Worm (Caenorhabditis elegans) whole organism, young adult: ENCODE results near the gene F11C7.6.

Experiments used
- B0261.1 ChIP-seq: sonication (generic microtip); optimal IDR thresholded peaks from 2 replicates; lab custom pipeline; 2016; ENCODE audit warnings: mild to moderate bottlenecking, missing genetic modification characterization, moderate library complexity, missing compliant biosample characterization
- B0336.3 ChIP-seq: fragments of 200-800 bp; sonication (Bioruptor generic); IDR thresholded peaks from 2 replicates; pipeline ENCODE4 v1.3.6; 2022; ENCODE audit warnings: missing genetic modification characterization, missing compliant biosample characterization
- F49E8.2 ChIP-seq: sonication (generic microtip); optimal IDR thresholded peaks from 3 replicates; lab custom pipeline; 2017; ENCODE audit warnings: missing genetic modification characterization, mild to moderate bottlenecking, missing compliant biosample characterization, antibody characterized with exemption, moderate library complexity; ENCODE audit not compliant: insufficient read depth
- K11D2.4 ChIP-seq: fragments of 200-800 bp; sonication (Bioruptor generic); IDR thresholded peaks from 2 replicates; pipeline ENCODE4 v1.3.6; 2022; ENCODE audit warnings: missing genetic modification reagents, missing genetic modification characterization, missing compliant biosample characterization
- Y56A3A.18 ChIP-seq: fragments of 200-800 bp; sonication (Bioruptor generic); IDR thresholded peaks from 2 replicates; pipeline ENCODE4 v1.3.6; 2022; ENCODE audit warnings: missing genetic modification reagents, missing genetic modification characterization, missing compliant biosample characterization
- ZK185.1 ChIP-seq: sonication (generic microtip); optimal IDR thresholded peaks from 2 replicates; lab custom pipeline; 2016; ENCODE audit warnings: mild to moderate bottlenecking, missing genetic modification characterization, missing compliant biosample characterization; ENCODE audit not compliant: poor library complexity, severe bottlenecking
- aptf-3 ChIP-seq: fragments of 200-800 bp; sonication (Bioruptor generic); IDR thresholded peaks from 2 replicates; pipeline ENCODE4 v1.3.6; 2022; ENCODE audit warnings: missing genetic modification characterization, missing compliant biosample characterization
- atf-7 ChIP-seq: sonication (generic microtip); optimal IDR thresholded peaks from 2 replicates; lab custom pipeline; 2017; ENCODE audit warnings: mild to moderate bottlenecking, missing genetic modification characterization, missing compliant biosample characterization
- athp-1 ChIP-seq: sonication (generic microtip); optimal IDR thresholded peaks from 2 replicates; lab custom pipeline; 2017; ENCODE audit warnings: mild to moderate bottlenecking, missing genetic modification characterization, missing compliant biosample characterization
- attf-3 ChIP-seq: fragments of 200-800 bp; sonication (Bioruptor generic); conservative IDR thresholded peaks from 2 replicates; pipeline ENCODE4 v1.3.6; 2022; ENCODE audit warnings: missing genetic modification reagents, missing genetic modification characterization, missing compliant biosample characterization
- bed-1 ChIP-seq: fragments of 200-800 bp; sonication (Bioruptor generic); IDR thresholded peaks from 2 replicates; pipeline ENCODE4 v1.3.6; 2022; ENCODE audit warnings: missing genetic modification reagents, missing genetic modification characterization, missing compliant biosample characterization
- bed-2 ChIP-seq: fragments of 200-800 bp; sonication (Bioruptor generic); IDR thresholded peaks from 2 replicates; pipeline ENCODE4 v1.3.6; 2022; ENCODE audit warnings: missing genetic modification reagents, missing genetic modification characterization, missing compliant biosample characterization
- ccch-3 ChIP-seq: fragments of 200-800 bp; sonication (Bioruptor generic); optimal IDR thresholded peaks from 2 replicates; lab custom pipeline; 2018; ENCODE audit warnings: mild to moderate bottlenecking, missing genetic modification characterization, missing compliant biosample characterization
- cebp-1 ChIP-seq, 2 experiments: fragments of 200-800 bp in 1 of 2; sonication (Bioruptor generic) in 1 of 2; sonication (generic microtip) in 1 of 2; IDR thresholded peaks in 1 of 2; optimal IDR thresholded peaks in 1 of 2; 2 replicates each; pipeline versions ENCODE4 v1.3.6 to Lab custom; 2017 to 2022; ENCODE audit warnings: missing compliant biosample characterization in 2 of 2, missing genetic modification characterization in 2 of 2, mild to moderate bottlenecking in 1 of 2, missing genetic modification reagents in 1 of 2, moderate library complexity in 1 of 2
- ceh-91 ChIP-seq: fragments of 200-800 bp; sonication (Bioruptor generic); IDR thresholded peaks from 2 replicates; pipeline ENCODE4 v1.3.6; 2022; ENCODE audit warnings: missing genetic modification reagents, missing genetic modification characterization, missing compliant biosample characterization
- die-1 ChIP-seq: sonication (generic microtip); optimal IDR thresholded peaks from 2 replicates; lab custom pipeline; 2016; ENCODE audit warnings: missing genotype, mild to moderate bottlenecking, missing genetic modification characterization, missing compliant biosample characterization
- dox-1 ChIP-seq: fragments of 200-800 bp; sonication (Bioruptor generic); IDR thresholded peaks from 2 replicates; pipeline ENCODE4 v1.3.6; 2022; ENCODE audit warnings: missing genetic modification reagents, missing genetic modification characterization, missing compliant biosample characterization
- dpl-1 ChIP-seq: fragments of 150-350 bp; optimal IDR thresholded peaks from 2 replicates; lab custom pipeline; 2014; ENCODE audit warnings: missing biosample characterization, missing genetic modification reagents, missing genetic modification characterization
- egl-44 ChIP-seq: fragments of 200-800 bp; sonication (Bioruptor generic); IDR thresholded peaks from 2 replicates; pipeline ENCODE4 v1.3.6; 2022; ENCODE audit warnings: missing genetic modification reagents, missing genetic modification characterization, missing compliant biosample characterization
- ets-4 ChIP-seq: fragments of 200-800 bp; sonication (Bioruptor generic); optimal IDR thresholded peaks from 2 replicates; lab custom pipeline; 2018; ENCODE audit warnings: mild to moderate bottlenecking, missing genetic modification characterization, missing compliant biosample characterization
- him-1 ChIP-seq: sonication (generic microtip); optimal IDR thresholded peaks from 2 replicates; lab custom pipeline; 2016; ENCODE audit warnings: missing genotype, missing genetic modification reagents, missing genetic modification characterization, missing compliant biosample characterization
- lag-1 ChIP-seq: fragments of 200-800 bp; sonication (Bioruptor generic); IDR thresholded peaks from 2 replicates; pipeline ENCODE4 v1.3.6; 2022; ENCODE audit warnings: missing genetic modification reagents, missing genetic modification characterization, missing compliant biosample characterization
- let-607 ChIP-seq, 2 experiments: fragments of 200-800 bp in 1 of 2; sonication (Bioruptor generic) in 1 of 2; sonication (generic microtip) in 1 of 2; optimal IDR thresholded peaks; 2 replicates each; lab custom pipeline; 2016 to 2018; ENCODE audit warnings: mild to moderate bottlenecking in 2 of 2, missing compliant biosample characterization in 2 of 2, missing genetic modification characterization in 2 of 2, moderate library complexity in 2 of 2, missing genotype in 1 of 2
- lsl-1 ChIP-seq: fragments of 200-800 bp; sonication (Bioruptor generic); optimal IDR thresholded peaks from 2 replicates; lab custom pipeline; 2018; ENCODE audit warnings: mild to moderate bottlenecking, missing genetic modification characterization, moderate library complexity, missing compliant biosample characterization
- lsy-27 ChIP-seq: sonication (generic microtip); optimal IDR thresholded peaks from 2 replicates; lab custom pipeline; 2017; ENCODE audit warnings: missing genetic modification characterization, mild to moderate bottlenecking, missing compliant biosample characterization, antibody characterized with exemption, missing genotype, borderline replicate concordance; ENCODE audit not compliant: insufficient read depth
- madf-10 ChIP-seq: sonication (generic microtip); optimal IDR thresholded peaks from 2 replicates; lab custom pipeline; 2016; ENCODE audit warnings: mild to moderate bottlenecking, missing genetic modification characterization, missing compliant biosample characterization
- nhr-120 ChIP-seq: fragments of 200-800 bp; sonication (Bioruptor generic); IDR thresholded peaks from 2 replicates; pipeline ENCODE4 v1.3.6; 2022; ENCODE audit warnings: missing genetic modification characterization, missing compliant biosample characterization
- nhr-90 ChIP-seq: sonication (generic microtip); optimal IDR thresholded peaks from 2 replicates; lab custom pipeline; 2016; ENCODE audit warnings: missing genotype, mild to moderate bottlenecking, missing genetic modification characterization, missing compliant biosample characterization
- pbrm-1 ChIP-seq: fragments of 200-800 bp; sonication (Bioruptor generic); IDR thresholded peaks from 2 replicates; pipeline ENCODE4 v1.3.6; 2022; ENCODE audit warnings: missing genetic modification reagents, missing genetic modification characterization, missing compliant biosample characterization
- pha-4 ChIP-seq: fragments of 150-350 bp; sonication (generic microtip); optimal IDR thresholded peaks from 2 replicates; lab custom pipeline; 2014; ENCODE audit warnings: missing biosample characterization, missing genetic modification reagents, missing genetic modification characterization
- repo-1 ChIP-seq: sonication (generic microtip); optimal IDR thresholded peaks from 2 replicates; lab custom pipeline; 2017; ENCODE audit warnings: mild to moderate bottlenecking, missing genetic modification characterization, missing compliant biosample characterization
- sea-2 ChIP-seq: fragments of 200-800 bp; sonication (Bioruptor generic); IDR thresholded peaks from 2 replicates; pipeline ENCODE4 v1.3.6; 2022; ENCODE audit warnings: missing genetic modification characterization, missing compliant biosample characterization
- snpc-4 ChIP-seq, 5 experiments: fragments of 150-350 bp in 1 of 5; sonication (generic microtip) in 4 of 5; optimal IDR thresholded peaks; 2 replicates each; lab custom pipeline; 2014 to 2018; ENCODE audit warnings: missing genetic modification characterization in 5 of 5, missing biosample characterization in 3 of 5, antibody characterized with exemption in 2 of 5, mild to moderate bottlenecking in 2 of 5, missing compliant biosample characterization in 2 of 5, missing genotype in 2 of 5, moderate library complexity in 2 of 5, missing genetic modification reagents in 1 of 5
- somi-1 ChIP-seq: fragments of 200-800 bp; sonication (Bioruptor generic); optimal IDR thresholded peaks from 2 replicates; lab custom pipeline; 2018; ENCODE audit warnings: mild to moderate bottlenecking, missing genetic modification characterization, missing compliant biosample characterization
- zim-3 ChIP-seq: sonication (generic microtip); optimal IDR thresholded peaks from 2 replicates; lab custom pipeline; 2017; ENCODE audit warnings: mild to moderate bottlenecking, missing genetic modification characterization, moderate library complexity, missing compliant biosample characterization
- ztf-18 ChIP-seq: sonication (generic microtip); optimal IDR thresholded peaks from 2 replicates; lab custom pipeline; 2016; ENCODE audit warnings: missing genotype, mild to moderate bottlenecking, missing genetic modification characterization, missing compliant biosample characterization
- ztf-26 ChIP-seq: sonication (generic microtip); optimal IDR thresholded peaks from 2 replicates; lab custom pipeline; 2017; ENCODE audit warnings: missing genetic modification characterization, missing compliant biosample characterization
- ztf-3 ChIP-seq: fragments of 200-800 bp; sonication (Bioruptor generic); optimal IDR thresholded peaks from 2 replicates; lab custom pipeline; 2018; ENCODE audit warnings: mild to moderate bottlenecking, missing genetic modification characterization, missing compliant biosample characterization

The F11C7.6 gene

ce11 chrX:17400425-17400824, 939 bp upstream of the F11C7.6 start (continued):
- TF ChIP-seq B0261.1 (tag; lab: Kevin White, UChicago) (peak; percentile 54), Y56A3A.18 (GFP tag; lab: Robert Waterston, UW) (no peak), dox-1 (GFP tag; lab: Robert Waterston, UW) (peak; percentile 43; the same call in 1 of the 2 replicates)
- TF ChIP-seq, all 124 proteins: peak for 5

DNA sequence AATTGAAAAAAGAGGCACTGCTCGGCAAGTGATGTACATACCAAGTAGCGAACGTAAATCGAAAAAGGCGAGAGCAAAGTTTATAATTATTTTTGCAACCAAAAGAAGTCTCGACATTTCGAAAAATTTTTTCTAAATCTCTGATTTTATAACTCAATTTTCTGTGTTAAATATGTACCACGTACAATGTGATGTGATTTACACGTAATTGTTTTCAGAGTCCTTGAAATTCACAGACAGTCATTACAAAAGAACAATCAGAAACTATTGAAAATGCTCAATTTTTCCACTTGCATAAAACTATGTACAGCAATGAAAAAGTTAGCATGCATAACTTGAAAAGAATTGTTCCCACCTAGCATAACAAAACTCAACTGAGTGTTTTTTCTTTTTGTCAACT, 1.7 kb downstream of the F11C7.6 start:
- TF ChIP-seq him-1 (tag; lab: Kevin White, UChicago) (no peak), pbrm-1 (GFP tag; lab: Robert Waterston, UW) (no peak), die-1 (tag; lab: Kevin White, UChicago) (no peak), somi-1 (GFP tag; lab: Kevin White, UChicago) (no peak), F49E8.2 (tag; lab: Kevin White, UChicago) (no peak), ZK185.1 (tag; lab: Kevin White, UChicago) (no peak), aptf-3 (GFP tag; lab: Robert Waterston, UW) (no peak), K11D2.4 (GFP tag; lab: Robert Waterston, UW) (no peak), ets-4 (GFP tag; lab: Kevin White, UChicago) (no peak), ccch-3 (no peak)

DNA sequence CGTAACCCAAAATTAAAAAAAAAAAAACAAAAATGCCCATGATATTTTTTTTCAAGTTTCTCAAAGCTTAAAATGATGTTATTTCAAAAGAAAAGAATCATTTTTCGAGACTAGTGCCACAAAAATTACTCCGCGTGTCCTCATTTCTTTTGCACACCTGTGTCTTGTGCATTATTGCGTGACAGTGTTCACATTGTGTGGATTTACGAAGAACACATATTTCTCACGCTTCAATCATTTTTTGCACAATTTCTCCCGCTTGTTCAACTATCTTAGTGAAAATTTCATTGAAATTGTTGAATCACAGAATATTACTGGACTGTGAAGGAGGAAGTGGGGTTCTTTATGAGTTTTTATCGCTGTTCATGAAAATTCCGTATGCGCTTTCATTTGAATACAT, 7.5 kb downstream of the F11C7.6 start:
- TF ChIP-seq madf-10 (tag; lab: Kevin White, UChicago) (no peak), ceh-91 (no peak), nhr-120 (GFP tag; lab: Robert Waterston, UW) (no peak), cebp-1 (GFP tag; IDR thresholded peaks at IDR 0.05; lab: Robert Waterston, UW) (no peak), cebp-1 (tag; optimal IDR thresholded peaks at IDR 0.05; lab: Kevin White, UChicago) (no peak), snpc-4 (GFP tag; optimal IDR thresholded peaks at IDR 0.05; lab: Kevin White, UChicago) (no peak), snpc-4 (tag; optimal IDR thresholded peaks at IDR 0.05; lab: Kevin White, UChicago) (no peak), let-607 (tag; optimal IDR thresholded peaks at IDR 0.05; lab: Kevin White, UChicago) (peak; percentile 59 to 60), ztf-3 (GFP tag; lab: Kevin White, UChicago) (no peak), sea-2 (GFP tag; lab: Robert Waterston, UW) (no peak)
- TF ChIP-seq, all 124 proteins: peak for 1

DNA sequence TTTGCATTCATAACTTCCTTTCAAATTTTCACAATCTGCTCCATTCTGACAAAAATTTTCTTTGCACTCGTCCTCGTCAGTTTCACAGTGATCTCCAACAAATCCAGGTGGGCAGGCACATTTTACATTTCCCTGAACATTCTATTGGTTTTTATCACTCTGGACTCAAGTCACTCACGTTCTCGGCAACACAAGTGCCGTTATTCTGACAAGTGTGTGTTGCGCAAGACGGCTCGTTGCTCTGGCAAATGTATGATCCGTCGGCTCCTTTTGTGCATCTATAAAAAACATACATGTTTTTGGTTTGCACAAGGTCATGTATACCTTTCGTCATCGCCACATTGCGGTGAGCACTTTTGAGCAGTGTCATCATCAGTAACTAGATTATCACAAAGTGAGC, 11.3 kb downstream of the F11C7.6 start:
- TF ChIP-seq Y56A3A.18 (GFP tag; lab: Robert Waterston, UW) = no peak
- TF ChIP-seq lsy-27 (tag; lab: Kevin White, UChicago) = no peak
- TF ChIP-seq bed-2 (GFP tag; lab: Robert Waterston, UW) = no peak
- no peak for TF ChIP-seq B0336.3 (GFP tag; lab: Robert Waterston, UW)
- TF ChIP-seq ztf-26 (tag; lab: Kevin White, UChicago) = no peak
- no peak for TF ChIP-seq repo-1 (tag; lab: Kevin White, UChicago)
- no peak for TF ChIP-seq egl-44 (GFP tag; lab: Robert Waterston, UW)
- no peak for TF ChIP-seq lsl-1 (GFP tag; lab: Kevin White, UChicago)
- no peak for TF ChIP-seq atf-7 (tag; lab: Kevin White, UChicago)
- no peak for TF ChIP-seq lag-1
- no peak for TF ChIP-seq ztf-18 (tag; lab: Kevin White, UChicago)
- no peak for TF ChIP-seq zim-3 (tag; lab: Kevin White, UChicago)
- TF ChIP-seq pha-4 (tag; lab: Kevin White, UChicago) = no peak
- TF ChIP-seq nhr-90 (tag; lab: Kevin White, UChicago) = no peak
- TF ChIP-seq attf-3 (GFP tag; lab: Robert Waterston, UW) = no peak
- TF ChIP-seq dpl-1 = no peak
- no peak for TF ChIP-seq bed-1 (GFP tag; lab: Robert Waterston, UW)
- no peak for TF ChIP-seq athp-1 (tag; lab: Kevin White, UChicago)
